Worm (Caenorhabditis elegans) whole organism, mixed stage, embryonic: ENCODE results near the gene nhr-104.

Experiments
- M03D4.4 ChIP-seq: sonication (generic microtip); optimal IDR thresholded peaks from 2 replicates; lab custom pipeline; 2017; ENCODE audit warnings: mild to moderate bottlenecking, missing genetic modification characterization, missing compliant biosample characterization
- bed-3 ChIP-seq: fragments of 200-800 bp; sonication (Bioruptor generic); optimal IDR thresholded peaks from 3 replicates; lab custom pipeline; 2018; ENCODE audit warnings: mild to moderate bottlenecking, missing genetic modification characterization, moderate library complexity, missing compliant biosample characterization
- blmp-1 ChIP-seq: fragments of 150-350 bp; optimal IDR thresholded peaks from 2 replicates; lab custom pipeline; 2014; ENCODE audit warnings: missing biosample characterization, missing genetic modification characterization
- ceh-39 ChIP-seq: fragments of 150-350 bp; optimal IDR thresholded peaks from 2 replicates; lab custom pipeline; 2014; ENCODE audit warnings: missing biosample characterization, missing genetic modification characterization
- ceh-43 ChIP-seq: fragments of 200-800 bp; sonication (Bioruptor generic); optimal IDR thresholded peaks from 2 replicates; lab custom pipeline; 2018; ENCODE audit warnings: mild to moderate bottlenecking, missing genetic modification characterization, moderate library complexity, missing compliant biosample characterization
- ceh-83 ChIP-seq: fragments of 200-800 bp; sonication (Bioruptor generic); optimal IDR thresholded peaks from 2 replicates; lab custom pipeline; 2018; ENCODE audit warnings: mild to moderate bottlenecking, missing genetic modification characterization, missing compliant biosample characterization
- ces-1 ChIP-seq: fragments of 150-350 bp; optimal IDR thresholded peaks from 2 replicates; lab custom pipeline; 2014; ENCODE audit warnings: missing biosample characterization, missing genetic modification reagents, missing genetic modification characterization
- cnd-1 ChIP-seq: fragments of 200-800 bp; sonication (Bioruptor generic); optimal IDR thresholded peaks from 2 replicates; lab custom pipeline; 2018; ENCODE audit warnings: mild to moderate bottlenecking, missing genetic modification characterization, missing compliant biosample characterization
- drap-1 ChIP-seq: fragments of 200-800 bp; sonication (Bioruptor generic); optimal IDR thresholded peaks from 3 replicates; lab custom pipeline; 2018; ENCODE audit warnings: mild to moderate bottlenecking, missing genetic modification characterization, missing compliant biosample characterization
- elt-1 ChIP-seq: sonication (generic microtip); optimal IDR thresholded peaks from 2 replicates; lab custom pipeline; 2017; ENCODE audit warnings: missing genetic modification characterization, mild to moderate bottlenecking, missing compliant biosample characterization, antibody characterized with exemption, moderate library complexity, borderline replicate concordance; ENCODE audit not compliant: insufficient read depth
- elt-3 ChIP-seq: fragments of 150-350 bp; optimal IDR thresholded peaks from 2 replicates; lab custom pipeline; 2014; ENCODE audit warnings: missing biosample characterization, missing genetic modification characterization
- flh-1 ChIP-seq: fragments of 200-800 bp; sonication (Bioruptor generic); optimal IDR thresholded peaks from 2 replicates; lab custom pipeline; 2018; ENCODE audit warnings: mild to moderate bottlenecking, missing genetic modification characterization, moderate library complexity, missing compliant biosample characterization
- ham-2 ChIP-seq: fragments of 200-800 bp; sonication (Bioruptor generic); optimal IDR thresholded peaks from 2 replicates; lab custom pipeline; 2018; ENCODE audit warnings: mild to moderate bottlenecking, missing genetic modification characterization, missing compliant biosample characterization
- hlh-1 ChIP-seq: fragments of 150-350 bp; optimal IDR thresholded peaks from 2 replicates; lab custom pipeline; 2014; ENCODE audit warnings: missing biosample characterization, missing genetic modification reagents, missing genetic modification characterization
- lin-13 ChIP-seq: fragments of 150-350 bp; optimal IDR thresholded peaks from 2 replicates; lab custom pipeline; 2014; ENCODE audit warnings: missing biosample characterization, missing genetic modification characterization
- lin-32 ChIP-seq: fragments of 200-800 bp; sonication (Bioruptor generic); optimal IDR thresholded peaks from 2 replicates; lab custom pipeline; 2018; ENCODE audit warnings: mild to moderate bottlenecking, missing genetic modification characterization, missing compliant biosample characterization
- lsy-2 ChIP-seq: fragments of 150-350 bp; optimal IDR thresholded peaks from 2 replicates; lab custom pipeline; 2014; ENCODE audit warnings: missing biosample characterization, missing genetic modification characterization
- mab-5 ChIP-seq: fragments of 150-350 bp; optimal IDR thresholded peaks from 2 replicates; lab custom pipeline; 2014; ENCODE audit warnings: missing biosample characterization, missing genetic modification characterization
- mep-1 ChIP-seq: fragments of 150-350 bp; optimal IDR thresholded peaks from 2 replicates; lab custom pipeline; 2017; ENCODE audit warnings: missing biosample characterization, missing genetic modification reagents, missing genetic modification characterization, inconsistent platforms
- mls-2 ChIP-seq: sonication (generic microtip); optimal IDR thresholded peaks from 2 replicates; lab custom pipeline; 2016; ENCODE audit warnings: mild to moderate bottlenecking, missing genetic modification characterization, moderate library complexity, missing compliant biosample characterization
- nhr-12 ChIP-seq: fragments of 150-350 bp; optimal IDR thresholded peaks from 2 replicates; lab custom pipeline; 2014; ENCODE audit warnings: missing biosample characterization, missing genetic modification characterization
- nhr-2 ChIP-seq: fragments of 150-350 bp; optimal IDR thresholded peaks from 2 replicates; lab custom pipeline; 2014; ENCODE audit warnings: missing biosample characterization, missing genetic modification characterization
- nhr-237 ChIP-seq: fragments of 150-350 bp; optimal IDR thresholded peaks from 2 replicates; lab custom pipeline; 2014; ENCODE audit warnings: missing biosample characterization, missing genetic modification characterization
- nhr-28 ChIP-seq: fragments of 150-350 bp; optimal IDR thresholded peaks from 2 replicates; lab custom pipeline; 2014; ENCODE audit warnings: missing biosample characterization, missing genetic modification characterization
- nhr-76 ChIP-seq: sonication (generic microtip); optimal IDR thresholded peaks from 2 replicates; lab custom pipeline; 2017; ENCODE audit warnings: missing biosample characterization, missing genetic modification characterization
- pha-4 ChIP-seq: fragments of 150-350 bp; optimal IDR thresholded peaks from 2 replicates; lab custom pipeline; 2018; ENCODE audit warnings: missing biosample characterization, missing genetic modification reagents, missing genetic modification characterization
- sem-2 ChIP-seq: fragments of 200-800 bp; sonication (Bioruptor generic); optimal IDR thresholded peaks from 2 replicates; lab custom pipeline; 2018; ENCODE audit warnings: mild to moderate bottlenecking, missing genetic modification characterization, missing compliant biosample characterization
- snpc-4 ChIP-seq: fragments of 150-350 bp; optimal IDR thresholded peaks from 2 replicates; lab custom pipeline; 2014; ENCODE audit warnings: missing biosample characterization, missing genetic modification characterization
- sptf-1 ChIP-seq: sonication (generic microtip); optimal IDR thresholded peaks from 2 replicates; lab custom pipeline; 2017; ENCODE audit warnings: mild to moderate bottlenecking, missing genetic modification characterization, moderate library complexity, missing compliant biosample characterization
- tbx-8 ChIP-seq: fragments of 200-800 bp; sonication (Bioruptor generic); optimal IDR thresholded peaks from 2 replicates; lab custom pipeline; 2018; ENCODE audit warnings: mild to moderate bottlenecking, missing genetic modification characterization, moderate library complexity, missing compliant biosample characterization
- unc-120 ChIP-seq: sonication (generic microtip); optimal IDR thresholded peaks from 2 replicates; lab custom pipeline; 2017; ENCODE audit warnings: missing genetic modification characterization, missing compliant biosample characterization; ENCODE audit not compliant: poor library complexity, severe bottlenecking
- unc-39 ChIP-seq: fragments of 150-350 bp; optimal IDR thresholded peaks from 2 replicates; lab custom pipeline; 2014; ENCODE audit warnings: missing biosample characterization, missing genetic modification characterization
- unc-62 ChIP-seq: fragments of 150-350 bp; optimal IDR thresholded peaks from 2 replicates; lab custom pipeline; 2014; ENCODE audit warnings: missing biosample characterization, missing genetic modification reagents, missing genetic modification characterization
- zip-8 ChIP-seq: fragments of 150-350 bp; optimal IDR thresholded peaks from 2 replicates; lab custom pipeline; 2014; ENCODE audit warnings: missing biosample characterization, missing genetic modification characterization
- ztf-11 ChIP-seq: fragments of 150-350 bp; optimal IDR thresholded peaks from 2 replicates; lab custom pipeline; 2014; ENCODE audit warnings: missing biosample characterization, missing genetic modification characterization

nhr-104 gene

DNA sequence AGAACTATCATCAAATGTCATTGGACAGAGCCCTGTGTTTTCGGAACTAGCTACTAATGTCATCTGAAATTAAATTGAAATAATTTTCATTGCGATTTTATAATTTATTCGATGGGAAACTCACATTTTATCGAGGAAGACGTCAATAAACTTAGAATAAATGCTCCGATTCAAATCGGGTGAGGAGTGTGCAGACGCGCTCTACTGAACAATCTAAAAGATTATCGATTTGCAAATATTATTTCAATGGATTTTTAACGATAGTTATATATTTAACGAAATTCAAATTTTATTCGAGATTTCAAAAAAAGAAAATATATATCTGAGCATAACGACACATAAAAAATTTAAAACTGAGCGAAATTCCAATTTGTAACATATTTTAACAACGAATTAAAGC, 10.6 kb upstream of the nhr-104 start, which contains the start of gene eor-1:
Gene eor-1, minus strand, starts transcription at position 65 of the 400 bp plus-strand sequence.
- no peak for TF ChIP-seq mls-2 (tag; lab: Kevin White, UChicago)
- peak; percentile 89 for TF ChIP-seq ceh-39 (tag; lab: Kevin White, UChicago)
- TF ChIP-seq hlh-1 (tag; lab: Kevin White, UChicago) = no peak
- no peak for TF ChIP-seq sem-2
- TF ChIP-seq lsy-2 (tag; lab: Kevin White, UChicago) = peak; percentile 31
- no peak for TF ChIP-seq ceh-43 (GFP tag; lab: Kevin White, UChicago)
- TF ChIP-seq nhr-237 (tag; lab: Kevin White, UChicago) = peak; percentile 12
- TF ChIP-seq ceh-83 (GFP tag; lab: Kevin White, UChicago) = peak; percentile 14
- peak; percentile 63 for TF ChIP-seq ces-1 (GFP tag; lab: Kevin White, UChicago)
- no peak for TF ChIP-seq elt-3 (tag; lab: Kevin White, UChicago)
- TF ChIP-seq lin-32 (GFP tag; lab: Kevin White, UChicago) = no peak
- peak; percentile 0 for TF ChIP-seq mep-1 (tag; lab: Kevin White, UChicago)
- no peak for TF ChIP-seq ztf-11 (tag; lab: Kevin White, UChicago)

DNA sequence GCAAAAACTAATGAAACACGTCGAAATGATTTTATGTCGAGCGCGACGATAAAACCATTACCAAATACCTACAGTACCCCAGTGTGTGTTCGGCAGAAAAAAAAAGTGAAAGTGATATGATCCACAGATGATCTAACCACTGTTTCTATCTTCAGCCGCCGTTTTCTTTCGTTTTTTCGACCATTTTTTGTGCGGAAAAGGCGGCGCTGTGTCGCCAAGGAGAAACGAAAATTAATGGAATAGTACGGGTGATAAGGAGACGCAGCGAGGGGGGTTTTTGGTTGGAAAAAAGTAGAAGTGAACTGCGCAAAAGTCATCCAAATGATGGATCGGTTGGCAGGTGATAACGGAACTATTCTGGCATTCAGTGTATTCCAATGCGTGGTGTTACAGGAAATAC, 6.6 kb upstream of the nhr-104 start:
- no peak for TF ChIP-seq nhr-28 (tag; lab: Kevin White, UChicago)

DNA sequence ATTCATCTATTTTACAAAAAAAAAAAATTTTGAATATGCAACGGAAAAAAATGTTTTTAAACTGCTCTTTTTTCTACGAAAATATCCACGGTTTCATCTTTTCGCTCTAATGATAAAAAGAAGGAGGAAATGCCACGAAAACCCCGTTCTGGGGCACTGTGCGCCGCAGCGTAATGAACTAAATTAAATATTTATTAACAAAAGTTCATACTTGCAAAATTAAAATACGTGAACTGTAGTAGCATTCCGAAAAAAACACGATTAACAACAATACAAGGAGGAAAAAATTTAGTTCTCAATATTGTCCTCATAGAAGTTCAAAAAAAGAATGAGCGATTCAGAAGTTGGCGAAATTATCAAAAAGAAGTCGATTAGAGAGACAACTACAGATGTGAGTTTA, 953 bp upstream of the nhr-104 start, which contains the start of gene R11E3.1:
Gene R11E3.1, plus strand, starts transcription at position 301 of the 400 bp plus-strand sequence.
- TF ChIP-seq ceh-43 (GFP tag; lab: Kevin White, UChicago) (no peak), mab-5 (no peak), nhr-2 (tag; lab: Kevin White, UChicago) (no peak), nhr-28 (tag; lab: Kevin White, UChicago) (no peak), pha-4 (tag; lab: Kevin White, UChicago) (no peak), hlh-1 (tag; lab: Kevin White, UChicago) (no peak), sem-2 (no peak), cnd-1 (tag; lab: Kevin White, UChicago) (no peak), nhr-237 (tag; lab: Kevin White, UChicago) (no peak), tbx-8 (GFP tag; lab: Kevin White, UChicago) (no peak), unc-120 (no peak), zip-8 (tag; lab: Kevin White, UChicago) (no peak), bed-3 (no peak), drap-1 (GFP tag; lab: Kevin White, UChicago) (no peak), lin-13 (no peak), flh-1 (GFP tag; lab: Kevin White, UChicago) (no peak), unc-62 (GFP tag; lab: Kevin White, UChicago) (no peak), ham-2 (no peak)

DNA sequence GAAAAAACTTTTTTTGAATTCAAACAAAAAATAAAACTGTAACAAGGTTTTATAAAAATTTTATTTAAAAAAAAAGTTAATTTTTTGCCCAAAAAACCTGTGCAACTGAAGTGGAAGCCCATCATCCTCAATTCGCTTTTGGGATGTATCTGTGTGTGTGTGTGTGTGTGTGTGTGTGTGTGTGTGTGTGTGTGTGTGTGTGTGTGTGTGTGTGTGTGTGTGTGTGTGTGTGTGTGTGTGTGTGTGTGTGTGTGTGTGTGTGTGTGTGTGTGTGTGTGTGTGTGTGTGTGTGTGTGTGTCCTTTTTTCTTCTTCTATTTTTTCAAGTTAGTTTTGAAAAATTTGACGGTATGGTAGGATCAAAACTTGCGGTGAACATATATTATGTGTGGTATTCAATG, 3.8 kb downstream of the nhr-104 start:
- TF ChIP-seq cnd-1 (tag; lab: Kevin White, UChicago) = peak; percentile 60
- peak; percentile 35 for TF ChIP-seq sptf-1 (tag; lab: Kevin White, UChicago)
- peak; percentile 22 for TF ChIP-seq M03D4.4 (tag; lab: Kevin White, UChicago)

DNA sequence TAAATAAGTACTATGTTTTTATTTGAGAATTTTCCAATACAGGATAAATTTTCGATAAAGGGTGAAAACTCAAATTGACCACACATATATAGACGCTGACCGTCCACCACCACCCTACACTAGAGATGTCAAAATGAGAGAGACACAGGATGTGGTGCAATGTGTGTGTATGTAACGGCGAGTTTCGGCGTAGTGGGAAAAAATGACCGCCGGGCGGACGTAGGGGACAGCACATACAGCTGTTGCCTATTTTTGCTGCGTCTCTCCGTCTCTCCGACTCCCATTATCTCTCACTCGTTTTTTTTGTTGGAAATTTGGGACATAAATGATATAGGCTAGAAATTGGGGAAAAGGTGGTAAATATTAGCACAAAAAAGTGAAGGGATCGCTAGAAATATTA, 7.4 kb downstream of the nhr-104 start:
- no peak for TF ChIP-seq pha-4 (tag; lab: Kevin White, UChicago)
- no peak for TF ChIP-seq elt-1 (tag; lab: Kevin White, UChicago)
- TF ChIP-seq ztf-11 (tag; lab: Kevin White, UChicago) = peak; percentile 19
- no peak for TF ChIP-seq unc-39
- no peak for TF ChIP-seq flh-1 (GFP tag; lab: Kevin White, UChicago)
- no peak for TF ChIP-seq nhr-28 (tag; lab: Kevin White, UChicago)
- peak; percentile 57 for TF ChIP-seq unc-120
- TF ChIP-seq M03D4.4 (tag; lab: Kevin White, UChicago) = no peak
- TF ChIP-seq ceh-83 (GFP tag; lab: Kevin White, UChicago) = no peak
- TF ChIP-seq nhr-12 (tag; lab: Kevin White, UChicago) = no peak
- TF ChIP-seq snpc-4 (tag; lab: Kevin White, UChicago) = no peak
- no peak for TF ChIP-seq sem-2
- TF ChIP-seq zip-8 (tag; lab: Kevin White, UChicago) = no peak
- TF ChIP-seq mep-1 (tag; lab: Kevin White, UChicago) = no peak
- peak; percentile 55 for TF ChIP-seq sptf-1 (tag; lab: Kevin White, UChicago)
- no peak for TF ChIP-seq lsy-2 (tag; lab: Kevin White, UChicago)
- no peak for TF ChIP-seq nhr-237 (tag; lab: Kevin White, UChicago)
- no peak for TF ChIP-seq ces-1 (GFP tag; lab: Kevin White, UChicago)
- no peak for TF ChIP-seq nhr-76 (tag; lab: Kevin White, UChicago)
- TF ChIP-seq lin-13 = no peak
- no peak for TF ChIP-seq lin-32 (GFP tag; lab: Kevin White, UChicago)
- TF ChIP-seq cnd-1 (tag; lab: Kevin White, UChicago) = peak; percentile 42
- TF ChIP-seq nhr-2 (tag; lab: Kevin White, UChicago) = peak; percentile 75
- peak; percentile 73 for TF ChIP-seq hlh-1 (tag; lab: Kevin White, UChicago)
- no peak for TF ChIP-seq unc-62 (GFP tag; lab: Kevin White, UChicago)
- no peak for TF ChIP-seq drap-1 (GFP tag; lab: Kevin White, UChicago)
- TF ChIP-seq blmp-1 (tag; lab: Kevin White, UChicago) = no peak
- TF ChIP-seq mls-2 (tag; lab: Kevin White, UChicago) = peak; percentile 36
- no peak for TF ChIP-seq mab-5
